Fruit fly (Drosophila melanogaster): ENCODE data around the gene ctp.
A peak's percentile ranks its signal among the peaks of the same experiment; 100 is the strongest.

The ctp gene

DNA sequence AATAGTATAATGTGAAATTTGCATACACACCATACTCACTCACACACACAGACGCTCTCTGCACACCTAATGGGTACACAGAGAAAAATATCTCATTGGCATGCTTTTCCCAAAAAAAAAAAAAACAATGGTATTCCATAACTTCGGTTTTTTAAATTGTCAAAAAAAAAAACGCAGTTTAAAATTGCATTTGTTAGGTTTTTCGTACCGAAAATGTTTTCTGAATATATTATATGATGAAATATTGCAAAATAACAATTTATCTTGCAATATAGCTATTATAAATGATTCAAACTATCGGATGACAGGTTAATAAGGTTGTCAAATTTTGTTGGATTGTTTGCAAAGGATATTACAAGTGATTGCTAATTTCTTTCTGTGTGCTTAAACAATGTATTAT, 12.2 kb downstream of the ctp start:
- no peak for TF ChIP-seq CG7963 (GFP tag; IDR thresholded peaks at IDR 0.05; ENCODE audit: partially characterized antibody)
- TF ChIP-seq CG2120 (GFP tag; optimal IDR thresholded peaks at IDR 0.05): peak; percentile 32
- no peak for TF ChIP-seq CG2199 (GFP tag; IDR thresholded peaks at IDR 0.05)
- peak; percentile 49; the same call in 2 of the 3 replicates for TF ChIP-seq dysf (GFP tag; IDR thresholded peaks at IDR 0.05)
- no peak for TF ChIP-seq Dad (GFP tag; optimal IDR thresholded peaks at IDR 0.05)
- no peak for TF ChIP-seq Camta (GFP tag; optimal IDR thresholded peaks at IDR 0.05)
- peak; percentile 20 for TF ChIP-seq Sox102F (GFP tag; optimal IDR thresholded peaks at IDR 0.05)
- TF ChIP-seq lab (GFP tag; optimal IDR thresholded peaks at IDR 0.05): peak; percentile 11
- TF ChIP-seq Meics (GFP tag; optimal IDR thresholded peaks at IDR 0.05): no peak
- TF ChIP-seq sisA (GFP tag; IDR thresholded peaks at IDR 0.05): peak; percentile 17; the same call in 1 of the 2 replicates
- no peak for TF ChIP-seq CG34422 (GFP tag; IDR thresholded peaks at IDR 0.05)
- no peak for TF ChIP-seq CG12744 (GFP tag; optimal IDR thresholded peaks at IDR 0.05)
- peak; percentile 10 for TF ChIP-seq CoRest (tag; optimal IDR thresholded peaks at IDR 0.05)
- peak; percentile 8 for TF ChIP-seq Hmr (GFP tag; optimal IDR thresholded peaks at IDR 0.05)
- TF ChIP-seq az2 (GFP tag; optimal IDR thresholded peaks at IDR 0.05): peak; percentile 29
- peak; percentile 32 for TF ChIP-seq CG9727 (GFP tag; optimal IDR thresholded peaks at IDR 0.05)
- TF ChIP-seq C15 (GFP tag; IDR thresholded peaks at IDR 0.05): no peak
- no peak for TF ChIP-seq zen2 (GFP tag; IDR thresholded peaks at IDR 0.05; ENCODE audit: partially characterized antibody)
- TF ChIP-seq phol (tag; optimal IDR thresholded peaks at IDR 0.05): peak; percentile 27
- TF ChIP-seq fd96Cb (tag; optimal IDR thresholded peaks at IDR 0.05): peak; percentile 12
- TF ChIP-seq CG10267 (tag; optimal IDR thresholded peaks at IDR 0.05): no peak
- peak; percentile 12 for TF ChIP-seq grau (tag; optimal IDR thresholded peaks at IDR 0.05)
- no peak for TF ChIP-seq Ada2b (GFP tag; IDR thresholded peaks at IDR 0.05)
- peak; percentile 21 for TF ChIP-seq CG18262 (tag; optimal IDR thresholded peaks at IDR 0.05)
- TF ChIP-seq Dip3 (GFP tag; optimal IDR thresholded peaks at IDR 0.05): no peak
- TF ChIP-seq Xbp1 (GFP tag; optimal IDR thresholded peaks at IDR 0.05): peak; percentile 4
- TF ChIP-seq twi (tag; optimal IDR thresholded peaks at IDR 0.05): no peak
- no peak for TF ChIP-seq CG10565 (GFP tag; optimal IDR thresholded peaks at IDR 0.05)
- TF ChIP-seq CG11504 (tag; optimal IDR thresholded peaks at IDR 0.05): peak; percentile 43
- TF ChIP-seq eve (GFP tag; optimal IDR thresholded peaks at IDR 0.05): peak in 1 of 2 experiments; percentile 39
- TF ChIP-seq prd (optimal IDR thresholded peaks at IDR 0.05): no peak
- peak; percentile 38; the same call in 1 of the 3 replicates for TF ChIP-seq prd (GFP tag; IDR thresholded peaks at IDR 0.05)
- TF ChIP-seq z (GFP tag; IDR thresholded peaks at IDR 0.05): no peak
- no peak for TF ChIP-seq CG32772 (GFP tag; IDR thresholded peaks at IDR 0.05)
- TF ChIP-seq Ssrp (tag; optimal IDR thresholded peaks at IDR 0.05): peak; percentile 10
- TF ChIP-seq ash1 (GFP tag; optimal IDR thresholded peaks at IDR 0.05): no peak
- TF ChIP-seq Atf6 (GFP tag; IDR thresholded peaks at IDR 0.05): peak; percentile 64; the same call in 1 of the 2 replicates
- 0 out of 2 replicates have a peak, but pooled peaks have one; percentile 31 for TF ChIP-seq seq (GFP tag; IDR thresholded peaks at IDR 0.05)
- peak in 1 of 2 experiments; percentile 5 for TF ChIP-seq dpn (GFP tag; optimal IDR thresholded peaks at IDR 0.05)
- no peak for TF ChIP-seq CG13775 (GFP tag; optimal IDR thresholded peaks at IDR 0.05)
- no peak for TF ChIP-seq pzg (GFP tag; optimal IDR thresholded peaks at IDR 0.05)
- peak; percentile 37 for TF ChIP-seq CG30403 (GFP tag; optimal IDR thresholded peaks at IDR 0.05)
- no peak for TF ChIP-seq CG6683 (GFP tag; optimal IDR thresholded peaks at IDR 0.05)
- no peak for TF ChIP-seq emc (GFP tag; optimal IDR thresholded peaks at IDR 0.05)
- no peak for TF ChIP-seq CG8281 (tag; optimal IDR thresholded peaks at IDR 0.05)
- TF ChIP-seq HmgD (GFP tag; optimal IDR thresholded peaks at IDR 0.05): no peak
- TF ChIP-seq Hr39 (optimal IDR thresholded peaks at IDR 0.05): no peak
- no peak for TF ChIP-seq Kr (GFP tag; optimal IDR thresholded peaks at IDR 0.05)
- TF ChIP-seq esg (GFP tag; conservative IDR thresholded peaks at IDR 0.05): 0 out of 2 replicates have a peak, but pooled peaks have one; percentile 33
- TF ChIP-seq row (GFP tag; IDR thresholded peaks at IDR 0.05): peak; percentile 32; the same call in 2 of the 3 replicates
- TF ChIP-seq CG31441 (GFP tag; IDR thresholded peaks at IDR 0.05): peak; percentile 30; the same call in 1 of the 2 replicates
- peak; percentile 1 for TF ChIP-seq mam (GFP tag; optimal IDR thresholded peaks at IDR 0.05)
